Worm (Caenorhabditis elegans): ENCODE data around the gene cest-1.2.

Gene cest-1.2

DNA sequence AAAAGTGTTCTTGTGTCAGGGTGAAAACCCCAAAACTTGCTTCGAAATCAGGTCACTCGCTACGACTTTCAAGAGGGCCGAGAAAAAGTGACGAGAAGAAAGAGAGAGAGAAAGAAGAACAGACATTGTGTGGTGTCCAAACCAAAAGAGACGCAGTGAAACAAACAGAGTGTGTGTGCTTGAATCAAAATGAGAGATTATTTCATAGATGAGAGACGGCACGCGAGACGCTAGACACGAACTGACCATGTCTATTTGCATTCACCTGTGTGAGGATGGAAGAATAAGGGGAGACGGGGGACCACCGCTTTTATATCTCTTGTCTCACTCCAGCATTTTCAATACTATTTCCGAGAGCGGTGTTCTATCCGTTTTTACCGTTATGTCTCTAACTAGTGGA is 24.5 kb downstream of the cest-1.2 start (continued):
- TF ChIP-seq ceh-88 (GFP tag; IDR thresholded peaks at IDR 0.05) (no peak), alr-1 (tag; optimal IDR thresholded peaks at IDR 0.05; ENCODE audit: borderline replicate concordance) (no peak), nhr-85 (tag) (peak; percentile 94), unc-98 (GFP tag; IDR thresholded peaks at IDR 0.05) (no peak), nhr-47 (tag; optimal IDR thresholded peaks at IDR 0.05) (peak; percentile 70), ama-1 (optimal IDR thresholded peaks at IDR 0.05) (peak; percentile 24), snu-23 (GFP tag; optimal IDR thresholded peaks at IDR 0.05) (peak; percentile 82), nhr-77 (tag; optimal IDR thresholded peaks at IDR 0.05) (peak; percentile 82), nhr-90 (tag; optimal IDR thresholded peaks at IDR 0.05; ENCODE audit: poor library complexity) (peak; percentile 49), fkh-4 (tag; optimal IDR thresholded peaks at IDR 0.05; ENCODE audit: borderline replicate concordance) (no peak), isw-1 (GFP tag; IDR thresholded peaks at IDR 0.05) (no peak; the same call in 1 of the 2 replicates), fos-1 (tag; optimal IDR thresholded peaks at IDR 0.05) (peak; percentile 80), nhr-237 (tag; optimal IDR thresholded peaks at IDR 0.05) (peak; percentile 15), ztf-4 (tag; optimal IDR thresholded peaks at IDR 0.05) (peak; percentile 77), egl-27 (tag; optimal IDR thresholded peaks at IDR 0.05) (peak in 1 of 2 experiments; percentile 73), hpl-2 (GFP tag; optimal IDR thresholded peaks at IDR 0.05) (no peak), hlh-17 (GFP tag; optimal IDR thresholded peaks at IDR 0.05; ENCODE audit: borderline replicate concordance) (no peak), sox-4 (tag; optimal IDR thresholded peaks at IDR 0.05) (no peak), zip-4 (GFP tag; optimal IDR thresholded peaks at IDR 0.05) (no peak), elt-2 (tag; optimal IDR thresholded peaks at IDR 0.05) (peak; percentile 25), lin-13 (GFP tag; optimal IDR thresholded peaks at IDR 0.05) (peak; percentile 63), mep-1 (tag; optimal IDR thresholded peaks at IDR 0.05) (peak; percentile 61), efl-1 (optimal IDR thresholded peaks at IDR 0.05) (peak; percentile 60 to 72), efl-1 (GFP tag; optimal IDR thresholded peaks at IDR 0.05 in 1 of 2) (peak; percentile 16 to 94), nhr-19 (GFP tag; conservative IDR thresholded peaks at IDR 0.05) (peak; percentile 59), mdl-1 (tag; optimal IDR thresholded peaks at IDR 0.05) (peak in 1 of 2 experiments; percentile 89), ceh-8 (GFP tag; optimal IDR thresholded peaks at IDR 0.05) (peak; percentile 65), efl-3 (GFP tag; optimal IDR thresholded peaks at IDR 0.05) (no peak), C04F5.9 (tag; optimal IDR thresholded peaks at IDR 0.05) (no peak), C34B4.2 (tag; optimal IDR thresholded peaks at IDR 0.05) (no peak), egl-13 (tag; optimal IDR thresholded peaks at IDR 0.05) (no peak), dpl-1 (GFP tag; optimal IDR thresholded peaks at IDR 0.05) (peak; percentile 4 to 52 (median 42)), unc-62 (GFP tag; optimal IDR thresholded peaks at IDR 0.05) (no peak), ceh-82 (tag; optimal IDR thresholded peaks at IDR 0.05) (peak; percentile 49 to 68 (median 50)), tbx-2 (tag; optimal IDR thresholded peaks at IDR 0.05) (peak; percentile 78), swsn-7 (tag; optimal IDR thresholded peaks at IDR 0.05) (peak; percentile 62), snpc-4 (tag; optimal IDR thresholded peaks at IDR 0.05) (peak; percentile 48), zag-1 (tag; optimal IDR thresholded peaks at IDR 0.05) (no peak), blmp-1 (tag; optimal IDR thresholded peaks at IDR 0.05) (peak; percentile 85), elt-3 (tag; optimal IDR thresholded peaks at IDR 0.05) (peak in 2 of 6 experiments; percentile 72 to 83), lsy-2 (tag; optimal IDR thresholded peaks at IDR 0.05) (peak; percentile 32 to 80), jun-1 (tag; optimal IDR thresholded peaks at IDR 0.05) (peak; percentile 65), nhr-11 (tag; optimal IDR thresholded peaks at IDR 0.05) (no peak), sup-37 (GFP tag; optimal IDR thresholded peaks at IDR 0.05) (no peak), dsc-1 (tag; optimal IDR thresholded peaks at IDR 0.05) (no peak), lir-3 (tag; optimal IDR thresholded peaks at IDR 0.05; ENCODE audit: poor library complexity) (peak; percentile 24), nhr-28 (tag; optimal IDR thresholded peaks at IDR 0.05) (no peak), ets-5 (GFP tag; IDR thresholded peaks at IDR 0.05) (no peak), nhr-71 (tag; optimal IDR thresholded peaks at IDR 0.05) (peak; percentile 79), pqm-1 (tag; optimal IDR thresholded peaks at IDR 0.05) (no peak), aly-2 (tag; optimal IDR thresholded peaks at IDR 0.05) (no peak)

Data from whole organism, L1 larva.